Worm (Caenorhabditis elegans) whole organism, L4 larva: ENCODE measurements around the gene F33G12.3.

Experiments used
- F10B5.3 ChIP-seq: sonication (generic microtip); optimal IDR thresholded peaks from 2 replicates; lab custom pipeline; 2016; ENCODE audit warnings: mild to moderate bottlenecking, missing genetic modification characterization, missing compliant biosample characterization
- F44E2.7 ChIP-seq: fragments of 200-800 bp; sonication (Bioruptor generic); IDR thresholded peaks from 2 replicates; pipeline ENCODE4 v2.1.2; 2022; ENCODE audit warnings: missing genetic modification characterization, missing compliant biosample characterization
- F49E8.2 ChIP-seq: sonication (generic microtip); optimal IDR thresholded peaks from 2 replicates; lab custom pipeline; 2016; ENCODE audit warnings: missing compliant biosample characterization, mild to moderate bottlenecking, missing genetic modification characterization, borderline replicate concordance
- aha-1 ChIP-seq: fragments of 150-350 bp; peaks from one replicate; lab custom pipeline; 2014; ENCODE audit warnings: missing biosample characterization, missing genetic modification characterization
- aly-2 ChIP-seq: sonication (generic microtip); optimal IDR thresholded peaks from 2 replicates; lab custom pipeline; 2018; ENCODE audit warnings: missing biosample characterization, missing genetic modification characterization
- ama-1 ChIP-seq: fragments of 150-350 bp; optimal IDR thresholded peaks from 2 replicates; lab custom pipeline; 2014; ENCODE audit warnings: inconsistent platforms, mixed read lengths
- attf-4 ChIP-seq: sonication (generic microtip); optimal IDR thresholded peaks from 3 replicates; lab custom pipeline; 2017; ENCODE audit warnings: missing biosample characterization, missing genetic modification characterization
- ceh-20 ChIP-seq: fragments of 200-800 bp; sonication (Bioruptor generic); IDR thresholded peaks from 2 replicates; pipeline ENCODE4 v1.3.6; 2022; ENCODE audit warnings: missing genetic modification reagents, missing genetic modification characterization, missing compliant biosample characterization
- ceh-28 ChIP-seq: fragments of 150-350 bp; optimal IDR thresholded peaks from 2 replicates; lab custom pipeline; 2014; ENCODE audit warnings: missing biosample characterization, missing genetic modification reagents, missing genetic modification characterization
- ceh-44 ChIP-seq: fragments of 200-800 bp; sonication (Bioruptor generic); IDR thresholded peaks from 2 replicates; pipeline ENCODE4 v1.3.6; 2022; ENCODE audit warnings: missing genetic modification reagents, missing genetic modification characterization, missing compliant biosample characterization
- ceh-62 ChIP-seq: sonication (generic microtip); optimal IDR thresholded peaks from 2 replicates; lab custom pipeline; 2017; ENCODE audit warnings: missing biosample characterization, missing genetic modification characterization
- ceh-82 ChIP-seq: sonication (generic microtip); optimal IDR thresholded peaks from 2 replicates; lab custom pipeline; 2017; ENCODE audit warnings: missing biosample characterization, missing genetic modification characterization
- cey-2 ChIP-seq: sonication (generic microtip); optimal IDR thresholded peaks from 3 replicates; lab custom pipeline; 2017; ENCODE audit warnings: missing genetic modification characterization, mild to moderate bottlenecking, missing compliant biosample characterization, antibody characterized with exemption, borderline replicate concordance; ENCODE audit not compliant: insufficient read depth
- ctbp-1 ChIP-seq: fragments of 200-800 bp; sonication (Bioruptor generic); IDR thresholded peaks from 2 replicates; pipeline ENCODE4 v1.3.6; 2022; ENCODE audit warnings: missing genetic modification reagents, missing genetic modification characterization, missing compliant biosample characterization
- daf-12 ChIP-seq: fragments of 150-350 bp; optimal IDR thresholded peaks from 2 replicates; lab custom pipeline; 2014; ENCODE audit warnings: missing biosample characterization, missing genetic modification reagents, missing genetic modification characterization
- daf-16 ChIP-seq, 3 experiments: sonication (generic microtip); optimal IDR thresholded peaks; 2 replicates each; lab custom pipeline; 2016 to 2017; ENCODE audit warnings: missing genetic modification characterization in 3 of 3, missing genetic modification reagents in 3 of 3, mild to moderate bottlenecking in 2 of 3, missing compliant biosample characterization in 2 of 3, missing biosample characterization in 1 of 3, moderate library complexity in 1 of 3
- dmd-8 ChIP-seq: fragments of 200-800 bp; sonication (Bioruptor generic); IDR thresholded peaks from 2 replicates; pipeline ENCODE4 v1.3.6; 2022; ENCODE audit warnings: missing genetic modification characterization, missing compliant biosample characterization
- dve-1 ChIP-seq: sonication (generic microtip); optimal IDR thresholded peaks from 2 replicates; lab custom pipeline; 2017; ENCODE audit warnings: antibody characterized with exemption, mild to moderate bottlenecking, missing genetic modification characterization, missing compliant biosample characterization; ENCODE audit not compliant: insufficient read depth
- egl-27 ChIP-seq: sonication (generic microtip); optimal IDR thresholded peaks from 3 replicates; lab custom pipeline; 2017; ENCODE audit warnings: missing biosample characterization, missing genetic modification reagents, missing genetic modification characterization
- hif-1 ChIP-seq, 2 experiments: sonication (generic microtip); optimal IDR thresholded peaks; 2 replicates each; lab custom pipeline; 2016 to 2017; ENCODE audit warnings: missing compliant biosample characterization in 2 of 2, missing genetic modification characterization in 2 of 2, missing genetic modification reagents in 2 of 2, missing genotype in 2 of 2, mild to moderate bottlenecking in 1 of 2
- hlh-11 ChIP-seq: fragments of 200-800 bp; sonication (Bioruptor generic); optimal IDR thresholded peaks from 2 replicates; lab custom pipeline; 2018; ENCODE audit warnings: mild to moderate bottlenecking, missing genetic modification characterization, missing compliant biosample characterization
- hlh-30 ChIP-seq: sonication (generic microtip); optimal IDR thresholded peaks from 2 replicates; lab custom pipeline; 2017; ENCODE audit warnings: antibody characterized with exemption, mild to moderate bottlenecking, missing genetic modification characterization, missing compliant biosample characterization; ENCODE audit not compliant: insufficient read depth
- hmg-1.1 ChIP-seq: fragments of 200-800 bp; sonication (Bioruptor generic); IDR thresholded peaks from 2 replicates; pipeline ENCODE4 v1.3.6; 2022; ENCODE audit warnings: missing genetic modification reagents, missing genetic modification characterization, missing compliant biosample characterization
- jun-1 ChIP-seq: fragments of 150-350 bp; optimal IDR thresholded peaks from 2 replicates; lab custom pipeline; 2014; ENCODE audit warnings: missing biosample characterization, missing genetic modification reagents, missing genetic modification characterization
- lin-13 ChIP-seq: fragments of 150-350 bp; optimal IDR thresholded peaks from 2 replicates; lab custom pipeline; 2014; ENCODE audit warnings: missing biosample characterization, missing genetic modification reagents, missing genetic modification characterization
- lin-38 ChIP-seq: fragments of 200-800 bp; sonication (Bioruptor generic); IDR thresholded peaks from 2 replicates; pipeline ENCODE4 v1.3.6; 2022; ENCODE audit warnings: missing genetic modification reagents, missing genetic modification characterization, missing compliant biosample characterization
- lin-39 ChIP-seq: fragments of 150-350 bp; optimal IDR thresholded peaks from 2 replicates; lab custom pipeline; 2014; ENCODE audit warnings: missing biosample characterization, missing genetic modification reagents, missing genetic modification characterization
- lir-3 ChIP-seq: sonication (generic microtip); optimal IDR thresholded peaks from 2 replicates; lab custom pipeline; 2016; ENCODE audit warnings: mild to moderate bottlenecking, missing genetic modification characterization, missing compliant biosample characterization
- lsy-2 ChIP-seq, 2 experiments: fragments of 150-350 bp in 1 of 2; sonication (generic microtip) in 1 of 2; optimal IDR thresholded peaks; 2 replicates each; lab custom pipeline; 2014 to 2017; ENCODE audit warnings: missing biosample characterization in 2 of 2, missing genetic modification characterization in 2 of 2
- madf-9 ChIP-seq: fragments of 200-800 bp; sonication (Bioruptor generic); conservative IDR thresholded peaks from 2 replicates; pipeline ENCODE4 v1.3.6; 2022; ENCODE audit warnings: missing genetic modification reagents, missing genetic modification characterization, missing compliant biosample characterization
- mxl-2 ChIP-seq: fragments of 200-800 bp; sonication (Bioruptor generic); conservative IDR thresholded peaks from 2 replicates; pipeline ENCODE4 v1.3.6; 2022; ENCODE audit warnings: missing genetic modification reagents, missing genetic modification characterization, missing compliant biosample characterization
- nhr-10 ChIP-seq: fragments of 150-350 bp; optimal IDR thresholded peaks from 2 replicates; lab custom pipeline; 2014; ENCODE audit warnings: missing biosample characterization, missing genetic modification characterization
- nhr-102 ChIP-seq: sonication (generic microtip); optimal IDR thresholded peaks from 2 replicates; lab custom pipeline; 2016; ENCODE audit warnings: mild to moderate bottlenecking, missing genetic modification characterization, moderate library complexity, missing compliant biosample characterization
- nhr-25 ChIP-seq: sonication (generic microtip); optimal IDR thresholded peaks from 2 replicates; lab custom pipeline; 2017; ENCODE audit warnings: missing genetic modification characterization, mild to moderate bottlenecking, missing compliant biosample characterization, antibody characterized with exemption, moderate library complexity, borderline replicate concordance; ENCODE audit not compliant: insufficient read depth
- nhr-77 ChIP-seq: fragments of 150-350 bp; optimal IDR thresholded peaks from 2 replicates; lab custom pipeline; 2014; ENCODE audit warnings: missing biosample characterization, missing genetic modification characterization
- php-3 ChIP-seq: fragments of 200-800 bp; sonication (Bioruptor generic); IDR thresholded peaks from 2 replicates; pipeline ENCODE4 v1.3.6; 2022; ENCODE audit warnings: missing genetic modification reagents, missing genetic modification characterization, missing compliant biosample characterization
- snpc-4 ChIP-seq: fragments of 150-350 bp; optimal IDR thresholded peaks from 2 replicates; lab custom pipeline; 2014; ENCODE audit warnings: missing biosample characterization, missing genetic modification characterization
- unc-130 ChIP-seq: sonication (generic microtip); optimal IDR thresholded peaks from 2 replicates; lab custom pipeline; 2016; ENCODE audit warnings: missing genetic modification reagents, missing genetic modification characterization, missing compliant biosample characterization
- unc-62 ChIP-seq, 3 experiments: fragments of 150-350 bp in 1 of 3; sonication (generic microtip); optimal IDR thresholded peaks in 2 of 3; peaks in 1 of 3; 1 replicate in 1 of 3; 2 replicates in 2 of 3; lab custom pipeline; 2014 to 2017; ENCODE audit warnings: missing biosample characterization in 3 of 3, missing genetic modification characterization in 3 of 3, missing genetic modification reagents in 3 of 3, missing genotype in 1 of 3
- zag-1 ChIP-seq: fragments of 150-350 bp; optimal IDR thresholded peaks from 2 replicates; lab custom pipeline; 2014; ENCODE audit warnings: missing biosample characterization, missing genetic modification characterization
- zfp-2 ChIP-seq: sonication (generic microtip); optimal IDR thresholded peaks from 2 replicates; lab custom pipeline; 2016; ENCODE audit warnings: mild to moderate bottlenecking, missing genetic modification characterization, missing compliant biosample characterization
- ztf-11 ChIP-seq: fragments of 150-350 bp; optimal IDR thresholded peaks from 2 replicates; lab custom pipeline; 2014; ENCODE audit warnings: missing biosample characterization, missing genetic modification characterization
- ztf-7 ChIP-seq: fragments of 150-350 bp; optimal IDR thresholded peaks from 2 replicates; lab custom pipeline; 2014; ENCODE audit warnings: missing biosample characterization, missing genetic modification characterization

F33G12.3 gene

ce11 chrII:5069525-5069924 is 35.7 kb upstream of the F33G12.3 start, which contains the start of gene idpb-2:
idpb-2 (minus strand) TSS chrII:5069625.
- TF ChIP-seq lsy-2 (tag; optimal IDR thresholded peaks at IDR 0.05; lab: Kevin White, UChicago) = no peak
- TF ChIP-seq aha-1 (tag; lab: Kevin White, UChicago) = peak; percentile 14

DNA sequence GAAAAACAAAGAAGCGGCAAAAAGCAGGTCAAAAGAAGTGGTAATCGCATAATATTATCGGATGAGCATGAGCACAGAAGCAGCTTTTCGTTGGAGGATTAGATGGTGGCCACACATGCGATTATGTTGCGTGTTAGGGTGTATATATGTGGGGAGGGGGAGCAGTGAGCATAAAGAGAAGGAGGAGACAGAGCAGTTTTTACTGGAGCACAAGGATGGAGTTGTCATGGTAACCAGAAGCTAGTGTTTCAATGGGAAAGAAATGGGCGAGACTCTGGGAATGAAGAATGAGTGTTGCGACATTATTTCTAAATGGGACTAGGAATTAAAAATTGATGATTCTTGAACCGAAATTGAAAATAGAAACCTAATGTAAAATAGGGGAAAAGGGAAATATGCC is 34.1 kb upstream of the F33G12.3 start, which contains the start of gene C27A2.8:
Gene C27A2.8 (minus strand): TSS at position 117 of the 400 bp plus-strand sequence.
- no peak for TF ChIP-seq zag-1 (tag; lab: Kevin White, UChicago)
- no peak for TF ChIP-seq jun-1 (tag; lab: Kevin White, UChicago)
- no peak for TF ChIP-seq hif-1 (tag; optimal IDR thresholded peaks at IDR 0.05; lab: Kevin White, UChicago)
- TF ChIP-seq unc-62 (GFP tag; optimal IDR thresholded peaks at IDR 0.05 in 1 of 2; lab: Kevin White, UChicago) = no peak
- TF ChIP-seq unc-62 (tag; optimal IDR thresholded peaks at IDR 0.05; lab: Kevin White, UChicago) = no peak
- TF ChIP-seq F49E8.2 (tag; lab: Kevin White, UChicago) = no peak
- TF ChIP-seq ceh-82 (tag; lab: Kevin White, UChicago) = no peak
- no peak for TF ChIP-seq snpc-4 (tag; lab: Kevin White, UChicago)
- TF ChIP-seq lin-38 (GFP tag; lab: Robert Waterston, UW) = no peak
- TF ChIP-seq cey-2 (tag; lab: Kevin White, UChicago) = no peak
- TF ChIP-seq ztf-7 (tag; lab: Kevin White, UChicago) = no peak
- TF ChIP-seq aly-2 (tag; lab: Kevin White, UChicago) = no peak
- no peak for TF ChIP-seq dve-1 (tag; lab: Kevin White, UChicago)
- TF ChIP-seq hlh-11 (tag; lab: Kevin White, UChicago) = no peak
- TF ChIP-seq egl-27 = no peak
- no peak for TF ChIP-seq F44E2.7 (GFP tag; lab: Robert Waterston, UW)
- no peak for TF ChIP-seq hlh-30 (tag; lab: Kevin White, UChicago)
- no peak for TF ChIP-seq attf-4 (tag; lab: Kevin White, UChicago)
- no peak for TF ChIP-seq lir-3 (tag; lab: Kevin White, UChicago)
- no peak for TF ChIP-seq hmg-1.1 (GFP tag; lab: Robert Waterston, UW)
- TF ChIP-seq nhr-25 (tag; lab: Kevin White, UChicago) = no peak

ce11 chrII:5066967-5067366 is 33.1 kb upstream of the F33G12.3 start:
- TF ChIP-seq ctbp-1 (no peak), nhr-77 (no peak), aly-2 (tag; lab: Kevin White, UChicago) (no peak), nhr-102 (tag; lab: Kevin White, UChicago) (no peak), madf-9 (GFP tag; lab: Robert Waterston, UW) (no peak), ceh-44 (GFP tag; lab: Robert Waterston, UW) (no peak), zfp-2 (tag; lab: Kevin White, UChicago) (no peak), ztf-11 (tag; lab: Kevin White, UChicago) (no peak), lin-13 (GFP tag; lab: Kevin White, UChicago) (no peak), zag-1 (tag; lab: Kevin White, UChicago) (no peak), jun-1 (tag; lab: Kevin White, UChicago) (no peak), ceh-82 (tag; lab: Kevin White, UChicago) (no peak), ama-1 (lab: Kevin White, UChicago) (no peak)
- TF ChIP-seq, all 104 proteins: peak for 0

- no peak for TF ChIP-seq mxl-2
- TF ChIP-seq lin-39 = no peak
- TF ChIP-seq cey-2 (tag; lab: Kevin White, UChicago) = no peak
- no peak for TF ChIP-seq ceh-28
- TF ChIP-seq daf-16 (GFP tag; optimal IDR thresholded peaks at IDR 0.05; lab: Kevin White, UChicago) = no peak
- TF ChIP-seq daf-16 (tag; optimal IDR thresholded peaks at IDR 0.05; lab: Kevin White, UChicago) = peak; percentile 42
- TF ChIP-seq F10B5.3 (tag; lab: Kevin White, UChicago) = no peak
- no peak for TF ChIP-seq nhr-10 (tag; lab: Kevin White, UChicago)
- no peak for TF ChIP-seq ceh-20
- no peak for TF ChIP-seq aly-2 (tag; lab: Kevin White, UChicago)
- TF ChIP-seq unc-130 (GFP tag; lab: Kevin White, UChicago) = peak; percentile 82
- TF ChIP-seq nhr-77 = peak; percentile 83
- no peak for TF ChIP-seq ama-1 (lab: Kevin White, UChicago)
- TF ChIP-seq dmd-8 (GFP tag; lab: Robert Waterston, UW) = no peak
- TF ChIP-seq ceh-62 (tag; lab: Kevin White, UChicago) = no peak
- no peak for TF ChIP-seq daf-12 (tag; lab: Kevin White, UChicago)
- TF ChIP-seq php-3 = no peak
- TF ChIP-seq hmg-1.1 (GFP tag; lab: Robert Waterston, UW) = peak; percentile 47; the same call in 1 of the 2 replicates
Measured at ce11 chrII:5061794-5062368, 28.0 kb upstream of the F33G12.3 start, which contains the start of gene smc-5. smc-5 (plus strand) TSS chrII:5062125.
